Worm (Caenorhabditis elegans) whole organism, late embryonic: ENCODE measurements around the gene faxc-2.

Experiments used
- K09A11.1 ChIP-seq: sonication (generic microtip); optimal IDR thresholded peaks from 2 replicates; lab custom pipeline; 2017; ENCODE audit warnings: antibody characterized with exemption, mild to moderate bottlenecking, missing genetic modification characterization, missing compliant biosample characterization; ENCODE audit not compliant: insufficient read depth
- ama-1 ChIP-seq: fragments of 150-350 bp; optimal IDR thresholded peaks from 2 replicates; lab custom pipeline; 2014
- ceh-31 ChIP-seq: sonication (generic microtip); optimal IDR thresholded peaks from 2 replicates; lab custom pipeline; 2016; ENCODE audit warnings: missing genetic modification characterization, missing compliant biosample characterization
- elt-2 ChIP-seq: sonication (generic microtip); optimal IDR thresholded peaks from 2 replicates; lab custom pipeline; 2016; ENCODE audit warnings: missing genetic modification reagents, missing genetic modification characterization, missing compliant biosample characterization
- fax-1 ChIP-seq: sonication (generic microtip); optimal IDR thresholded peaks from 2 replicates; lab custom pipeline; 2016; ENCODE audit warnings: missing genotype, missing genetic modification characterization, missing compliant biosample characterization
- fkh-10 ChIP-seq: fragments of 150-350 bp; optimal IDR thresholded peaks from 2 replicates; lab custom pipeline; 2014; ENCODE audit warnings: missing biosample characterization, missing genetic modification reagents, missing genetic modification characterization
- zip-5 ChIP-seq: sonication (generic microtip); optimal IDR thresholded peaks from 2 replicates; lab custom pipeline; 2016; ENCODE audit warnings: missing genetic modification characterization, missing compliant biosample characterization

- TF ChIP-seq fkh-10 (GFP tag; lab: Kevin White, UChicago) (no peak), K09A11.1 (no peak), fax-1 (tag; lab: Kevin White, UChicago) (no peak), ama-1 (lab: Kevin White, UChicago) (no peak), zip-5 (tag; lab: Kevin White, UChicago) (no peak), elt-2 (tag; lab: Kevin White, UChicago) (no peak), ceh-31 (tag; lab: Kevin White, UChicago) (no peak)
Observed at ce11 chrII:13304339-13304938, 4.7 kb upstream of the faxc-2 start.
